Worm (Caenorhabditis elegans) whole organism, young adult: Measurements from ENCODE around the gene sri-67.

Source experiments
- D2030.7 ChIP-seq: fragments of 200-800 bp; sonication (Bioruptor generic); IDR thresholded peaks from 2 replicates; pipeline ENCODE4 v1.3.6; 2022; ENCODE audit warnings: missing genetic modification reagents, missing genetic modification characterization, missing compliant biosample characterization
- F10E7.11 ChIP-seq: sonication (generic microtip); optimal IDR thresholded peaks from 2 replicates; lab custom pipeline; 2017; ENCODE audit warnings: mild to moderate bottlenecking, missing genetic modification characterization, moderate library complexity, missing compliant biosample characterization
- F23B12.7 ChIP-seq: sonication (generic microtip); optimal IDR thresholded peaks from 2 replicates; lab custom pipeline; 2017; ENCODE audit warnings: missing genetic modification characterization, mild to moderate bottlenecking, missing compliant biosample characterization, antibody characterized with exemption, moderate library complexity; ENCODE audit not compliant: insufficient read depth
- F49E8.2 ChIP-seq: sonication (generic microtip); optimal IDR thresholded peaks from 3 replicates; lab custom pipeline; 2017; ENCODE audit warnings: missing genetic modification characterization, mild to moderate bottlenecking, missing compliant biosample characterization, antibody characterized with exemption, moderate library complexity; ENCODE audit not compliant: insufficient read depth
- F57C9.4 ChIP-seq: sonication (generic microtip); optimal IDR thresholded peaks from 2 replicates; lab custom pipeline; 2017; ENCODE audit warnings: mild to moderate bottlenecking, missing genetic modification characterization, missing compliant biosample characterization
- ccch-3 ChIP-seq: fragments of 200-800 bp; sonication (Bioruptor generic); optimal IDR thresholded peaks from 2 replicates; lab custom pipeline; 2018; ENCODE audit warnings: mild to moderate bottlenecking, missing genetic modification characterization, missing compliant biosample characterization
- lsl-1 ChIP-seq: fragments of 200-800 bp; sonication (Bioruptor generic); optimal IDR thresholded peaks from 2 replicates; lab custom pipeline; 2018; ENCODE audit warnings: mild to moderate bottlenecking, missing genetic modification characterization, moderate library complexity, missing compliant biosample characterization
- mcd-1 ChIP-seq: fragments of 200-800 bp; sonication (Bioruptor generic); IDR thresholded peaks from 2 replicates; pipeline ENCODE4 v1.3.6; 2022; ENCODE audit warnings: missing genetic modification reagents, missing genetic modification characterization, missing compliant biosample characterization
- mel-28 ChIP-seq: sonication (generic microtip); optimal IDR thresholded peaks from 2 replicates; lab custom pipeline; 2016; ENCODE audit warnings: borderline replicate concordance, mild to moderate bottlenecking, missing genetic modification characterization, missing compliant biosample characterization
- mxl-1 ChIP-seq: sonication (generic microtip); optimal IDR thresholded peaks from 2 replicates; lab custom pipeline; 2016; ENCODE audit warnings: missing genetic modification characterization, missing compliant biosample characterization
- pha-4 ChIP-seq: fragments of 150-350 bp; sonication (generic microtip); optimal IDR thresholded peaks from 2 replicates; lab custom pipeline; 2014; ENCODE audit warnings: missing biosample characterization, missing genetic modification reagents, missing genetic modification characterization
- sdz-38 ChIP-seq: sonication (generic microtip); optimal IDR thresholded peaks from 2 replicates; lab custom pipeline; 2016; ENCODE audit warnings: missing genotype, missing genetic modification characterization, missing compliant biosample characterization
- unc-62 ChIP-seq: fragments of 150-350 bp; optimal IDR thresholded peaks from 2 replicates; lab custom pipeline; 2014; ENCODE audit warnings: missing biosample characterization, missing genetic modification reagents, missing genetic modification characterization
- ztf-28 ChIP-seq: fragments of 200-800 bp; sonication (Bioruptor generic); IDR thresholded peaks from 2 replicates; pipeline ENCODE4 v1.3.6; 2022; ENCODE audit warnings: missing genetic modification reagents, missing genetic modification characterization, missing compliant biosample characterization

DNA sequence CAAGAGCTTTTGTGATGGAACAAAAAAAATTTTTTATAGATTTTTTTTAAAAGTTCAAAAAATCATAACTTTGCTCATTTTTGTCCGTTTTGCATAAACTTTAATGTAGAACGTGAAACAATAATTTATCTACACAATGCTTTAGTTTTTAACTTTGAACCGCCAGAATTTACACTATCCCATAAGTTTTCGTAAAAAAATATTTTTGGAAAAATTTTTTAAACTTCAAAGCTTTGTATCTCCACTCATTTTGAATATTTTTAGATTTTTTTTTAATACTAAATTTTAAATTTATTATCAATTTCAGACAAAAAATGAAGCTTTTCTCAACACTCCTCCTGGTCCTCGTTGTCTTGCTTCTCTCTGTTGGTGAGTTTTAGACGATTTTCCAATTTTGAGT, 23.9 kb downstream of the sri-67 start, which contains the start of gene Y60A3A.21:
- no peak for TF ChIP-seq mel-28 (tag; lab: Kevin White, UChicago)
- TF ChIP-seq mxl-1 (tag; lab: Kevin White, UChicago) = no peak
- TF ChIP-seq mcd-1 (GFP tag; lab: Robert Waterston, UW) = no peak
- TF ChIP-seq sdz-38 (tag; lab: Kevin White, UChicago) = no peak
- no peak for TF ChIP-seq unc-62
- no peak for TF ChIP-seq F49E8.2 (tag; lab: Kevin White, UChicago)
- TF ChIP-seq F57C9.4 (tag; lab: Kevin White, UChicago) = no peak
- TF ChIP-seq lsl-1 = no peak
- no peak for TF ChIP-seq F10E7.11 (tag; lab: Kevin White, UChicago)
- no peak for TF ChIP-seq pha-4 (tag; lab: Kevin White, UChicago)
- TF ChIP-seq F23B12.7 (tag; lab: Kevin White, UChicago) = no peak
- no peak for TF ChIP-seq D2030.7
- TF ChIP-seq ztf-28 (GFP tag; lab: Robert Waterston, UW) = no peak
- no peak for TF ChIP-seq ccch-3 (GFP tag; lab: Kevin White, UChicago)
